Worm (Caenorhabditis elegans) whole organism, L3 larva: Measurements from ENCODE around the gene vep-2.

ENCODE experiments used
- R02D3.7 ChIP-seq: fragments of 150-350 bp; optimal IDR thresholded peaks from 2 replicates; lab custom pipeline; 2014; ENCODE audit warnings: missing biosample characterization, missing genetic modification characterization
- ZK546.5 ChIP-seq: sonication (generic microtip); optimal IDR thresholded peaks from 2 replicates; lab custom pipeline; 2017; ENCODE audit warnings: missing biosample characterization, missing genetic modification characterization
- aly-2 ChIP-seq: fragments of 150-350 bp; optimal IDR thresholded peaks from 2 replicates; lab custom pipeline; 2014; ENCODE audit warnings: missing biosample characterization, missing genetic modification characterization
- ama-1 ChIP-seq: fragments of 150-350 bp; optimal IDR thresholded peaks from 2 replicates; lab custom pipeline; 2018
- ceh-16 ChIP-seq: sonication (generic microtip); optimal IDR thresholded peaks from 2 replicates; lab custom pipeline; 2017; ENCODE audit warnings: missing biosample characterization, missing genetic modification characterization
- ceh-28 ChIP-seq: fragments of 150-350 bp; optimal IDR thresholded peaks from 2 replicates; lab custom pipeline; 2014; ENCODE audit warnings: missing biosample characterization, missing genetic modification reagents, missing genetic modification characterization
- ceh-82 ChIP-seq: fragments of 150-350 bp; optimal IDR thresholded peaks from 2 replicates; lab custom pipeline; 2014; ENCODE audit warnings: missing biosample characterization, missing genetic modification characterization
- ceh-9 ChIP-seq: sonication (generic microtip); optimal IDR thresholded peaks from 2 replicates; lab custom pipeline; 2018; ENCODE audit warnings: missing biosample characterization, missing genetic modification characterization
- daf-12 ChIP-seq: fragments of 150-350 bp; optimal IDR thresholded peaks from 2 replicates; lab custom pipeline; 2014; ENCODE audit warnings: missing biosample characterization, missing genetic modification reagents, missing genetic modification characterization
- egl-5 ChIP-seq: fragments of 150-350 bp; optimal IDR thresholded peaks from 2 replicates; lab custom pipeline; 2017; ENCODE audit warnings: missing biosample characterization, missing genetic modification reagents, missing genetic modification characterization, inconsistent platforms
- elt-1 ChIP-seq: fragments of 150-350 bp; optimal IDR thresholded peaks from 2 replicates; lab custom pipeline; 2014; ENCODE audit warnings: missing biosample characterization, missing genetic modification characterization
- elt-2 ChIP-seq: sonication (generic microtip); optimal IDR thresholded peaks from 2 replicates; lab custom pipeline; 2016; ENCODE audit warnings: missing genetic modification reagents, mild to moderate bottlenecking, missing genetic modification characterization, missing compliant biosample characterization
- elt-3 ChIP-seq, 3 experiments: fragments of 150-350 bp in 1 of 3; sonication (generic microtip) in 2 of 3; optimal IDR thresholded peaks; 2 replicates in 2 of 3; 4 replicates in 1 of 3; lab custom pipeline; 2014 to 2017; ENCODE audit warnings: missing biosample characterization in 3 of 3, missing genetic modification characterization in 3 of 3
- jun-1 ChIP-seq: fragments of 150-350 bp; optimal IDR thresholded peaks from 2 replicates; lab custom pipeline; 2014; ENCODE audit warnings: missing biosample characterization, missing genetic modification reagents, missing genetic modification characterization
- lin-15B ChIP-seq: fragments of 150-350 bp; optimal IDR thresholded peaks from 2 replicates; lab custom pipeline; 2014; ENCODE audit warnings: missing biosample characterization, missing genetic modification characterization
- lin-39 ChIP-seq: fragments of 150-350 bp; optimal IDR thresholded peaks from 2 replicates; lab custom pipeline; 2018; ENCODE audit warnings: missing biosample characterization, missing genetic modification reagents, missing genetic modification characterization
- lsy-12 ChIP-seq: sonication (generic microtip); optimal IDR thresholded peaks from 2 replicates; lab custom pipeline; 2016; ENCODE audit warnings: mild to moderate bottlenecking, missing genetic modification characterization, missing compliant biosample characterization
- mdl-1 ChIP-seq: fragments of 150-350 bp; optimal IDR thresholded peaks from 2 replicates; lab custom pipeline; 2014; ENCODE audit warnings: missing biosample characterization, missing genetic modification characterization
- mml-1 ChIP-seq: fragments of 150-350 bp; sonication (generic microtip); optimal IDR thresholded peaks from 3 replicates; lab custom pipeline; 2014; ENCODE audit warnings: missing biosample characterization, missing genetic modification characterization
- nfya-1 ChIP-seq: sonication (generic microtip); optimal IDR thresholded peaks from 2 replicates; lab custom pipeline; 2017; ENCODE audit warnings: missing genetic modification characterization, mild to moderate bottlenecking, missing compliant biosample characterization, antibody characterized with exemption, moderate library complexity; ENCODE audit not compliant: insufficient read depth
- nhr-23 ChIP-seq: fragments of 150-350 bp; optimal IDR thresholded peaks from 2 replicates; lab custom pipeline; 2014; ENCODE audit warnings: missing biosample characterization, missing genetic modification reagents, missing genetic modification characterization
- nhr-237 ChIP-seq: fragments of 150-350 bp; optimal IDR thresholded peaks from 2 replicates; lab custom pipeline; 2014; ENCODE audit warnings: missing biosample characterization, missing genetic modification characterization
- nhr-25 ChIP-seq: sonication (generic microtip); optimal IDR thresholded peaks from 2 replicates; lab custom pipeline; 2017; ENCODE audit warnings: missing biosample characterization, missing genetic modification characterization
- nhr-28 ChIP-seq: fragments of 150-350 bp; optimal IDR thresholded peaks from 2 replicates; lab custom pipeline; 2014; ENCODE audit warnings: missing biosample characterization, missing genetic modification characterization
- nhr-43 ChIP-seq: sonication (generic microtip); optimal IDR thresholded peaks from 2 replicates; lab custom pipeline; 2016; ENCODE audit warnings: mild to moderate bottlenecking, missing genetic modification characterization, missing compliant biosample characterization; ENCODE audit not compliant: poor library complexity, severe bottlenecking
- nhr-67 ChIP-seq: fragments of 150-350 bp; optimal IDR thresholded peaks from 2 replicates; lab custom pipeline; 2014; ENCODE audit warnings: missing biosample characterization, missing genetic modification characterization
- nhr-76 ChIP-seq: fragments of 150-350 bp; sonication (generic microtip); optimal IDR thresholded peaks from 5 replicates; lab custom pipeline; 2014; ENCODE audit warnings: missing biosample characterization, missing genetic modification characterization
- nhr-77 ChIP-seq: fragments of 150-350 bp; optimal IDR thresholded peaks from 2 replicates; lab custom pipeline; 2014; ENCODE audit warnings: missing biosample characterization, missing genetic modification characterization
- pha-4 ChIP-seq: fragments of 150-350 bp; optimal IDR thresholded peaks from 2 replicates; lab custom pipeline; 2014; ENCODE audit warnings: missing biosample characterization, missing genetic modification reagents, missing genetic modification characterization
- pqm-1 ChIP-seq: fragments of 150-350 bp; optimal IDR thresholded peaks from 2 replicates; lab custom pipeline; 2017; ENCODE audit warnings: missing biosample characterization, missing genetic modification characterization, inconsistent platforms
- sea-2 ChIP-seq: fragments of 150-350 bp; sonication (generic microtip); optimal IDR thresholded peaks from 4 replicates; lab custom pipeline; 2014; ENCODE audit warnings: missing biosample characterization, missing genetic modification reagents, missing genetic modification characterization
- skn-1 ChIP-seq: fragments of 150-350 bp; optimal IDR thresholded peaks from 2 replicates; lab custom pipeline; 2014; ENCODE audit warnings: missing biosample characterization, missing genetic modification characterization
- snpc-4 ChIP-seq: fragments of 150-350 bp; optimal IDR thresholded peaks from 2 replicates; lab custom pipeline; 2014; ENCODE audit warnings: missing biosample characterization, missing genetic modification characterization
- tbx-2 ChIP-seq: sonication (generic microtip); optimal IDR thresholded peaks from 2 replicates; lab custom pipeline; 2016; ENCODE audit warnings: mild to moderate bottlenecking, missing genetic modification characterization, missing compliant biosample characterization
- unc-39 ChIP-seq: sonication (generic microtip); optimal IDR thresholded peaks from 4 replicates; lab custom pipeline; 2017; ENCODE audit warnings: missing biosample characterization, missing genetic modification characterization
- unc-62 ChIP-seq: fragments of 150-350 bp; sonication (generic microtip); optimal IDR thresholded peaks from 4 replicates; lab custom pipeline; 2014; ENCODE audit warnings: missing biosample characterization, missing genetic modification reagents, missing genetic modification characterization
- zag-1 ChIP-seq: fragments of 150-350 bp; optimal IDR thresholded peaks from 2 replicates; lab custom pipeline; 2014; ENCODE audit warnings: missing biosample characterization, missing genetic modification characterization
- ztf-4 ChIP-seq: fragments of 150-350 bp; optimal IDR thresholded peaks from 2 replicates; lab custom pipeline; 2014; ENCODE audit warnings: missing biosample characterization, missing genetic modification characterization

vep-2 gene

ce11 chrX:3613665-3614064, 14.5 kb upstream of the vep-2 start:
- TF ChIP-seq elt-2 (tag; lab: Kevin White, UChicago), result peak; percentile 91
- no peak for TF ChIP-seq nhr-25
- TF ChIP-seq pqm-1 (tag; lab: Kevin White, UChicago), result peak; percentile 76
- TF ChIP-seq skn-1, result peak; percentile 28
- TF ChIP-seq, all 47 proteins: peak for 3

- TF ChIP-seq elt-3 (tag; optimal IDR thresholded peaks at IDR 0.05; lab: Kevin White, UChicago) (no peak), mml-1 (tag; lab: Kevin White, UChicago) (no peak), zag-1 (no peak), nhr-28 (tag; lab: Kevin White, UChicago) (no peak), aly-2 (tag; lab: Kevin White, UChicago) (no peak), nhr-67 (no peak), lin-15B (tag; lab: Kevin White, UChicago) (no peak), lsy-12 (tag; lab: Kevin White, UChicago) (no peak), nhr-23 (tag; lab: Kevin White, UChicago) (no peak), nhr-237 (no peak), tbx-2 (tag; lab: Kevin White, UChicago) (no peak), ZK546.5 (tag; lab: Kevin White, UChicago) (no peak), snpc-4 (tag; lab: Kevin White, UChicago) (no peak), nhr-43 (no peak), ama-1 (no peak), unc-39 (tag; lab: Kevin White, UChicago) (no peak), elt-2 (tag; lab: Kevin White, UChicago) (no peak), ceh-28 (no peak), jun-1 (tag; lab: Kevin White, UChicago) (no peak)
Observed at ce11 chrX:3617218-3617617, 10.9 kb upstream of the vep-2 start, which contains the start of gene del-9. del-9 (minus strand) TSS chrX:3617318.

- no peak for TF ChIP-seq ztf-4 (tag; lab: Kevin White, UChicago)
- TF ChIP-seq daf-12, result no peak
- no peak for TF ChIP-seq pha-4 (tag; lab: Kevin White, UChicago)
- TF ChIP-seq mml-1 (tag; lab: Kevin White, UChicago), result no peak
- no peak for TF ChIP-seq ceh-28
- no peak for TF ChIP-seq ceh-82
- TF ChIP-seq elt-3 (tag; optimal IDR thresholded peaks at IDR 0.05; lab: Kevin White, UChicago), result no peak
- TF ChIP-seq nfya-1 (tag; lab: Kevin White, UChicago), result no peak
- no peak for TF ChIP-seq snpc-4 (tag; lab: Kevin White, UChicago)
- no peak for TF ChIP-seq mdl-1 (tag; lab: Kevin White, UChicago)
- no peak for TF ChIP-seq aly-2 (tag; lab: Kevin White, UChicago)
- TF ChIP-seq pqm-1 (tag; lab: Kevin White, UChicago), result no peak
- no peak for TF ChIP-seq skn-1
- no peak for TF ChIP-seq unc-62 (GFP tag; lab: Kevin White, UChicago)
- no peak for TF ChIP-seq R02D3.7 (tag; lab: Kevin White, UChicago)
- TF ChIP-seq nhr-25, result no peak
- TF ChIP-seq zag-1, result no peak
- TF ChIP-seq sea-2 (GFP tag; lab: Kevin White, UChicago), result no peak
- TF ChIP-seq, all 47 proteins: peak for 0
Observed at ce11 chrX:3618842-3619241, 9.3 kb upstream of the vep-2 start.

ce11 chrX:3623162-3623561, 5.0 kb upstream of the vep-2 start, which contains the start of gene C18B2.2:
C18B2.2 (plus strand) TSS chrX:3623462.
- TF ChIP-seq aly-2 (tag; lab: Kevin White, UChicago) (no peak), R02D3.7 (tag; lab: Kevin White, UChicago) (no peak), mdl-1 (tag; lab: Kevin White, UChicago) (no peak), nhr-28 (tag; lab: Kevin White, UChicago) (no peak), lin-39 (tag; lab: Kevin White, UChicago) (no peak), sea-2 (GFP tag; lab: Kevin White, UChicago) (no peak), nhr-76 (tag; lab: Kevin White, UChicago) (no peak), pqm-1 (tag; lab: Kevin White, UChicago) (no peak), lin-15B (tag; lab: Kevin White, UChicago) (no peak), ZK546.5 (tag; lab: Kevin White, UChicago) (no peak), nhr-43 (no peak), ama-1 (no peak), egl-5 (tag; lab: Kevin White, UChicago) (no peak)

- no peak for TF ChIP-seq R02D3.7 (tag; lab: Kevin White, UChicago)
- no peak for TF ChIP-seq lin-39 (tag; lab: Kevin White, UChicago)
- no peak for TF ChIP-seq ceh-28
- no peak for TF ChIP-seq nhr-77 (tag; lab: Kevin White, UChicago)
- TF ChIP-seq elt-1, result no peak
- TF ChIP-seq ceh-9, result no peak
- TF ChIP-seq lin-15B (tag; lab: Kevin White, UChicago), result no peak
- TF ChIP-seq snpc-4 (tag; lab: Kevin White, UChicago), result no peak
- TF ChIP-seq ceh-16, result no peak
Observed at ce11 chrX:3625599-3625998, 2.5 kb upstream of the vep-2 start.
